Worm (Caenorhabditis elegans) whole organism, L1 larva: Measurements from ENCODE around the gene C55A6.11.

Experiments
- ceh-82 ChIP-seq, 3 experiments: fragments of 150-350 bp in 1 of 3; sonication (generic microtip) in 2 of 3; optimal IDR thresholded peaks; 2 replicates each; lab custom pipeline; 2014 to 2017; ENCODE audit warnings: missing biosample characterization in 3 of 3, missing genetic modification characterization in 3 of 3
- ceh-88 ChIP-seq: fragments of 200-800 bp; sonication (Bioruptor generic); IDR thresholded peaks from 2 replicates; pipeline ENCODE4 v1.3.6; 2022; ENCODE audit warnings: missing genetic modification characterization, missing compliant biosample characterization
- egl-27 ChIP-seq, 2 experiments: fragments of 150-350 bp in 1 of 2; sonication (generic microtip); optimal IDR thresholded peaks; 3 replicates each; lab custom pipeline; 2017 to 2018; ENCODE audit warnings: missing biosample characterization in 2 of 2, missing genetic modification characterization in 2 of 2, missing genetic modification reagents in 2 of 2
- lin-39 ChIP-seq: fragments of 150-350 bp; optimal IDR thresholded peaks from 2 replicates; lab custom pipeline; 2014; ENCODE audit warnings: missing biosample characterization, missing genetic modification reagents, missing genetic modification characterization
- nhr-11 ChIP-seq: fragments of 150-350 bp; optimal IDR thresholded peaks from 2 replicates; lab custom pipeline; 2014; ENCODE audit warnings: missing biosample characterization, missing genetic modification characterization
- nhr-12 ChIP-seq: sonication (generic microtip); optimal IDR thresholded peaks from 2 replicates; lab custom pipeline; 2017; ENCODE audit warnings: missing biosample characterization, missing genetic modification characterization
- nhr-28 ChIP-seq: fragments of 150-350 bp; optimal IDR thresholded peaks from 2 replicates; lab custom pipeline; 2014; ENCODE audit warnings: missing biosample characterization, missing genetic modification characterization
- tlp-1 ChIP-seq: fragments of 150-350 bp; optimal IDR thresholded peaks from 2 replicates; lab custom pipeline; 2014; ENCODE audit warnings: missing biosample characterization, missing genetic modification characterization
- unc-62 ChIP-seq: fragments of 150-350 bp; optimal IDR thresholded peaks from 2 replicates; lab custom pipeline; 2014; ENCODE audit warnings: missing biosample characterization, missing genetic modification reagents, missing genetic modification characterization
- zag-1 ChIP-seq: fragments of 150-350 bp; optimal IDR thresholded peaks from 2 replicates; lab custom pipeline; 2014; ENCODE audit warnings: missing biosample characterization, missing genetic modification characterization
- ztf-11 ChIP-seq, 2 experiments: sonication (generic microtip); optimal IDR thresholded peaks; 2 replicates each; lab custom pipeline; 2016 to 2017; ENCODE audit warnings: missing genetic modification characterization in 2 of 2, missing biosample characterization in 1 of 2, missing compliant biosample characterization in 1 of 2

DNA sequence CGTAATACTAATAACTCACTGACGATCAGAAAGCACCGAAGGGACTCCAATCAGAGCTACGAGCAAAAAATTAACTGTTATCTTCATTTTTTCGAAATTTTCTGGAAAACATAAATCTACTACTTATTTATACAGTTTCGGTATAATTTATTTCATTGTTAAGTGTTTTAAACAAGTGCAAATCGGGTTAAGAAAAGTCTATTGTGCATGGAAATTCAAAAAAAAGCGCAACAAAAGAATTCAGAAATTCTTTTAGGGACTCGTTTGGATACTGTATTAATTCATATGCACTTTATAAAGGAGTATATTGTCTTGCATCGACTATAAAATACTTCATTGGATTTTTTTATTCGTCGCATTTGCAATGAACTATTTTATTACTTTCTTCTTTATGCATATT, 48.1 kb upstream of the C55A6.11 start, which contains the start of the genes nas-20 and nas-21:
- no peak for TF ChIP-seq lin-39 (tag; lab: Kevin White, UChicago)
- no peak for TF ChIP-seq egl-27 (tag; optimal IDR thresholded peaks at IDR 0.05; lab: Kevin White, UChicago)
- no peak for TF ChIP-seq ceh-88 (GFP tag; lab: Robert Waterston, UW)
- TF ChIP-seq nhr-28 = no peak
- no peak for TF ChIP-seq nhr-11
- no peak for TF ChIP-seq tlp-1 (tag; lab: Kevin White, UChicago)
- TF ChIP-seq nhr-12 (tag; lab: Kevin White, UChicago) = no peak
- no peak for TF ChIP-seq zag-1 (tag; lab: Kevin White, UChicago)
- no peak for TF ChIP-seq ceh-82 (tag; optimal IDR thresholded peaks at IDR 0.05; lab: Kevin White, UChicago)
- no peak for TF ChIP-seq unc-62
- TF ChIP-seq ztf-11 (tag; optimal IDR thresholded peaks at IDR 0.05; lab: Kevin White, UChicago) = no peak
